Fruit fly (Drosophila melanogaster): Measurements from ENCODE around the gene RacGAP84C.

- TF ChIP-seq CG32121 (GFP tag; IDR thresholded peaks at IDR 0.05) (no peak), Ets98B (GFP tag; IDR thresholded peaks at IDR 0.05) (no peak), rn (GFP tag; IDR thresholded peaks at IDR 0.05) (no peak), Snoo (tag; optimal IDR thresholded peaks at IDR 0.05) (no peak), CG13204 (GFP tag; optimal IDR thresholded peaks at IDR 0.05) (no peak), CG8159 (tag; optimal IDR thresholded peaks at IDR 0.05) (no peak)
Measured at dm6 chr3R:7334613-7335012, 48.9 kb downstream of the RacGAP84C start.

Measured in whole organism, pupa.